Fruit fly (Drosophila melanogaster) whole organism: Measurements from ENCODE around the gene Chrac-16.

Source experiments
- CG8478 ChIP-seq: fragments of >200 bp; optimal IDR thresholded peaks from 2 replicates; lab custom pipeline; 2018; ENCODE audit warnings: inconsistent platforms
- Dll ChIP-seq: fragments of >200 bp; optimal IDR thresholded peaks from 2 replicates; lab custom pipeline; 2017
- EcR ChIP-seq, 2 experiments: fragments of >200 bp; optimal IDR thresholded peaks; 2 replicates each; lab custom pipeline; 2017; ENCODE audit warnings: missing biosample characterization in 2 of 2, missing genetic modification characterization in 2 of 2, missing genetic modification reagents in 2 of 2
- pan ChIP-seq: fragments of >200 bp; optimal IDR thresholded peaks from 2 replicates; lab custom pipeline; 2017
- psq ChIP-seq: fragments of >200 bp; optimal IDR thresholded peaks from 2 replicates; lab custom pipeline; 2017
- usp ChIP-seq: fragments of >200 bp; optimal IDR thresholded peaks from 2 replicates; lab custom pipeline; 2017; ENCODE audit warnings: missing biosample characterization, missing genetic modification characterization, mixed read lengths

Gene Chrac-16

dm6 chrX:11999974-12000618 is 17.7 kb downstream of the Chrac-16 start:
- no peak for TF ChIP-seq CG8478 (lab: Kevin White, UChicago)
- no peak for TF ChIP-seq EcR (GFP tag; optimal IDR thresholded peaks at IDR 0.05; lab: Kevin White, UChicago)
- no peak for TF ChIP-seq psq (lab: Kevin White, UChicago)
- no peak for TF ChIP-seq pan (lab: Kevin White, UChicago)
- no peak for TF ChIP-seq Dll (lab: Kevin White, UChicago)
- no peak for TF ChIP-seq usp (GFP tag; lab: Kevin White, UChicago)

DNA sequence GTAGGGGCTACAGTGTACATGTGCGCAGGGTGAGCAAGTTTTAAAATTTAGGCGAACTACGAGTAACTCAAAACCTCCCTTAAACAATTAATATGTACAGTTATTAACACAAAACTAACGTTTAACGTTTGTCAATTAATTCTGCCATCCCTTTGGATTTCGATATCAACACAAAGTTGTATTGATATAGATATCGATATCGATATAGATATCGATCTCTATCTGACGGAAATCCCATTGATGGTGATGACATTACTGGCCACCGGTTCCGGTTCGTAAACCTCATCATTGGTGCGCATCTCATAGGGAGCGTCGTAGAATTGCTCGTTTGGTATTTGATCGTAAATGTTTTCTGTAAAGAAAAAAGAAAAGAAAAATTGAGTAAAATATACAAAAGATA is 24.5 kb downstream of the Chrac-16 start:
- TF ChIP-seq psq (lab: Kevin White, UChicago) (no peak), Dll (lab: Kevin White, UChicago) (no peak), usp (GFP tag; lab: Kevin White, UChicago) (no peak)

dm6 chrX:11992668-11993067 is 25.1 kb downstream of the Chrac-16 start, which contains the start of gene CG18130:
Gene CG18130, minus strand, starts transcription at chrX:11992768.
- TF ChIP-seq pan (lab: Kevin White, UChicago) (no peak), EcR (GFP tag; optimal IDR thresholded peaks at IDR 0.05; lab: Kevin White, UChicago) (no peak), CG8478 (lab: Kevin White, UChicago) (no peak), usp (GFP tag; lab: Kevin White, UChicago) (no peak), Dll (lab: Kevin White, UChicago) (no peak), psq (lab: Kevin White, UChicago) (no peak)

DNA sequence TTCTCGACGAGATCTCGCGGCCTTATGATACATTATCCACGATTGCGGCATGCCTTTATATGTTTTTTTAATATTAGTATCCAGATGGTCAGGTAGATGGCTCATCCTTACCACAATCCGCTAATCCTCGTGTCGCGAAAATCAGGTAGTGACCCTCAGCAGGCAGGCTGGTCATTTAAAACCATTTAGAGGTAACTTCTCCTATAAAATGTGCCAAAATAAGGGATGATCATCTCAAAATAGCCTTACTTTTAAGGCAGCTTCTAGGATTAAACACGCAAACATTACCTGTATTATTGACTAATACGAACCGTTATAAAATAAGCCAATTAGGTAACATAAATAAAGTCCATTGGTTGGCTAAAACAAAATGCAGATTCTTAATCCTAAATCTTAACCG is 28.8 kb downstream of the Chrac-16 start, which contains the start of gene tsg:
tsg (minus strand) TSS at position 37 of the 400 bp plus-strand sequence.
- TF ChIP-seq pan (lab: Kevin White, UChicago) (no peak), Dll (lab: Kevin White, UChicago) (no peak), usp (GFP tag; lab: Kevin White, UChicago) (no peak), psq (lab: Kevin White, UChicago) (no peak), EcR (GFP tag; optimal IDR thresholded peaks at IDR 0.05; lab: Kevin White, UChicago) (no peak), CG8478 (lab: Kevin White, UChicago) (no peak)

dm6 chrX:11987664-11988063 is 30.1 kb downstream of the Chrac-16 start, which contains the start of gene gd:
Gene gd, minus strand, starts transcription at chrX:11987764.
- TF ChIP-seq EcR (GFP tag; optimal IDR thresholded peaks at IDR 0.05; lab: Kevin White, UChicago) (no peak), psq (lab: Kevin White, UChicago) (no peak), CG8478 (lab: Kevin White, UChicago) (no peak), usp (GFP tag; lab: Kevin White, UChicago) (no peak), pan (lab: Kevin White, UChicago) (no peak), Dll (lab: Kevin White, UChicago) (no peak)

DNA sequence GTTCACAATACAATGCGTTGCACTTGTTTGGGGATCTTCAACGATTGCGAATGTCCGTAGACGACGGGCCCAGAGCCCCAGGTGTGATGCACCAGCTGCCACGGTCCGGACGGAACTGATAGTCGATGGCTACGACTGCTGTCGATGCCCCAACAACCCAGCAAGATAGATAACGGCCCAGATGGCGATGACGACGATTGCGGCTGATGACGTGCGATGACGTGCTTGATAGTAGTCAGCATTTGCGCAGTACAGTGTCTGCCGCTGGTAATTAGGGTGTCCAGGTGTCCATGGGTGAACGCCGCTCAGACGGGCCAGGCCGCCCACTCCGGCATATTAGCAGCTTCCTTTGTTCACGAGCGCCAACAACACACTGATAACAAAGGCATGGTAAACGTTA is 32.8 kb downstream of the Chrac-16 start, which contains the start of gene cac:
cac (minus strand) TSS at position 101 of the 400 bp plus-strand sequence.
- TF ChIP-seq Dll (lab: Kevin White, UChicago), result no peak
- TF ChIP-seq pan (lab: Kevin White, UChicago), result no peak
- TF ChIP-seq EcR (GFP tag; optimal IDR thresholded peaks at IDR 0.05; lab: Kevin White, UChicago), result no peak
- TF ChIP-seq usp (GFP tag; lab: Kevin White, UChicago), result no peak
- TF ChIP-seq psq (lab: Kevin White, UChicago), result no peak
- TF ChIP-seq CG8478 (lab: Kevin White, UChicago), result no peak

- TF ChIP-seq CG8478 (lab: Kevin White, UChicago), result no peak
- no peak for TF ChIP-seq pan (lab: Kevin White, UChicago)
- TF ChIP-seq usp (GFP tag; lab: Kevin White, UChicago), result no peak
- no peak for TF ChIP-seq Dll (lab: Kevin White, UChicago)
- TF ChIP-seq psq (lab: Kevin White, UChicago), result no peak
These were observed 33.9 kb downstream of the Chrac-16 start for dm6 chrX:11983838-11984237.
